Fruit fly (Drosophila melanogaster): Measurements from ENCODE around the gene CG8010.

DNA sequence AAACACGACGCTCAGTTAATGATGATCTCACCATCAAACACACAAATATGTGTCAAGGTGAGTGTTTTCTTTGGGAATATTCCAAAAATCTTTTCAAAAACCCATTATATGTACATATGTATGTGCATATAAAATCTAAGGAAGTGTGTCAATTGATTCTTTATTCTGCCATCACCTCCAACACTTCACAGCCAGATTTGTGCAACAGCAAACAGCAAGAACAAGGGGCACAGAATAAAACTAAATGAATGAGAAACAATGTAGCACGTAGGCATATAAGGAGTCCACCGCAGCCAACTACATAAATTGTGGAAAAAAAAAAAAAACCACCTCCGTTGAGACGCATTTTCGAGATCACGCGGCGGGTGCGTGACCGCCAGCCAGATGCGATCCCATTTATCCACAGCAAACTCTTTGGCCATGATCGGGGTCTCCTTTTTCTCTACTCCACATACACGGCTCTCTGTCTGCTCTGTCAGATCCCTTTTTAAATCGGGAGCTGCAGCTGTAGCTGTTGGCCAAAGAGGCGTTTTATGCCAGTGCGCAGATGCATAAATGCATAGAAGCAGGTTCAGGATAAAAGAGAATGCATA, 27.2 kb upstream of the CG8010 start:
- TF ChIP-seq lz (GFP tag; optimal IDR thresholded peaks at IDR 0.05): no peak
- TF ChIP-seq Lpt (GFP tag; optimal IDR thresholded peaks at IDR 0.05): no peak
- no peak for TF ChIP-seq CG6808 (GFP tag; optimal IDR thresholded peaks at IDR 0.05)
- no peak for TF ChIP-seq Hr39 (GFP tag; optimal IDR thresholded peaks at IDR 0.05)
- TF ChIP-seq esn (GFP tag; optimal IDR thresholded peaks at IDR 0.05): no peak
- TF ChIP-seq topi (GFP tag; optimal IDR thresholded peaks at IDR 0.05): no peak
- TF ChIP-seq CG11294 (GFP tag; IDR thresholded peaks at IDR 0.05): no peak
- TF ChIP-seq OdsH (GFP tag; optimal IDR thresholded peaks at IDR 0.05): no peak
- TF ChIP-seq pdm3 (GFP tag; optimal IDR thresholded peaks at IDR 0.05): no peak
- TF ChIP-seq CG6276 (GFP tag; optimal IDR thresholded peaks at IDR 0.05): no peak
- TF ChIP-seq CG8119 (GFP tag; IDR thresholded peaks at IDR 0.05): no peak
- no peak for TF ChIP-seq Blimp-1 (GFP tag; optimal IDR thresholded peaks at IDR 0.05)
- TF ChIP-seq Eip78C (GFP tag): no peak

Measured in whole organism, prepupa.